Fruit fly (Drosophila melanogaster) Kc167 (cell line): Measurements from ENCODE around the gene mRRF1.

Experiments used
- Myc ChIP-seq: fragments of >200 bp; optimal IDR thresholded peaks from 2 replicates; lab custom pipeline; 2017; ENCODE audit warnings: missing external identifiers
- Sin3A ChIP-seq: fragments of >200 bp; optimal IDR thresholded peaks from 2 replicates; lab custom pipeline; 2018; ENCODE audit warnings: missing external identifiers
- h ChIP-seq: fragments of >200 bp; optimal IDR thresholded peaks from 3 replicates; lab custom pipeline; 2018; ENCODE audit warnings: missing external identifiers
- insv ChIP-seq: fragments of >200 bp; optimal IDR thresholded peaks from 3 replicates; lab custom pipeline; 2018; ENCODE audit warnings: missing external identifiers
- psq ChIP-seq: fragments of >200 bp; optimal IDR thresholded peaks from 2 replicates; lab custom pipeline; 2017; ENCODE audit warnings: missing external identifiers
- ttk ChIP-seq: sonication (Bioruptor generic); optimal IDR thresholded peaks from 2 replicates; lab custom pipeline; 2017; ENCODE audit warnings: missing external identifiers

The mRRF1 gene

dm6 chr3L:9356138-9356753 is 7.9 kb upstream of the mRRF1 start:
- TF ChIP-seq h (lab: Kevin White, UChicago) = no peak

dm6 chr3L:9357830-9358712 is 6.1 kb upstream of the mRRF1 start:
- TF ChIP-seq Myc (lab: Kevin White, UChicago) = no peak
- TF ChIP-seq ttk = no peak
- no peak for TF ChIP-seq h (lab: Kevin White, UChicago)
- no peak for TF ChIP-seq Sin3A (lab: Kevin White, UChicago)
- TF ChIP-seq insv (lab: Kevin White, UChicago) = no peak
- no peak for TF ChIP-seq psq (lab: Kevin White, UChicago)

- TF ChIP-seq ttk (no peak), Myc (lab: Kevin White, UChicago) (no peak), insv (lab: Kevin White, UChicago) (no peak), h (lab: Kevin White, UChicago) (no peak), psq (lab: Kevin White, UChicago) (no peak), Sin3A (lab: Kevin White, UChicago) (no peak)
Observed at dm6 chr3L:9358713-9359040, 5.5 kb upstream of the mRRF1 start, which contains the start of the genes UGP and Svip. Gene UGP, minus strand, starts transcription at chr3L:9358935. Gene Svip, plus strand, starts transcription at chr3L:9358999.

dm6 chr3L:9360217-9360692 is 3.9 kb upstream of the mRRF1 start, which contains the start of gene Pdxk:
Gene Pdxk, plus strand, starts transcription at chr3L:9360316.
- TF ChIP-seq ttk (no peak), Sin3A (lab: Kevin White, UChicago) (no peak), insv (lab: Kevin White, UChicago) (no peak), psq (lab: Kevin White, UChicago) (no peak), h (lab: Kevin White, UChicago) (no peak), Myc (lab: Kevin White, UChicago) (no peak)

- TF ChIP-seq ttk (no peak), Myc (lab: Kevin White, UChicago) (no peak), h (lab: Kevin White, UChicago) (no peak), psq (lab: Kevin White, UChicago) (no peak)
Observed at dm6 chr3L:9361894-9362293, 2.3 kb upstream of the mRRF1 start, which contains the start of gene CG34456. Gene CG34456, plus strand, starts transcription at chr3L:9362108.

- no peak for TF ChIP-seq Myc (lab: Kevin White, UChicago)
- TF ChIP-seq ttk = no peak
- no peak for TF ChIP-seq Sin3A (lab: Kevin White, UChicago)
- TF ChIP-seq h (lab: Kevin White, UChicago) = no peak
- peak; percentile 70 for TF ChIP-seq psq (lab: Kevin White, UChicago)
- TF ChIP-seq insv (lab: Kevin White, UChicago) = no peak
Observed at dm6 chr3L:9366850-9367430, 2.8 kb downstream of the mRRF1 start, which contains the start of the genes Klp67A and CG4452. Gene Klp67A, minus strand, starts transcription at chr3L:9367046. Gene CG4452, plus strand, starts transcription at chr3L:9367377.

dm6 chr3L:9367431-9367867 is 3.3 kb downstream of the mRRF1 start:
- TF ChIP-seq h (lab: Kevin White, UChicago) (no peak), insv (lab: Kevin White, UChicago) (no peak), Myc (lab: Kevin White, UChicago) (no peak), ttk (no peak), psq (lab: Kevin White, UChicago) (no peak), Sin3A (lab: Kevin White, UChicago) (no peak)

dm6 chr3L:9368665-9369064 is 4.5 kb downstream of the mRRF1 start:
- TF ChIP-seq Sin3A (lab: Kevin White, UChicago) (no peak), psq (lab: Kevin White, UChicago) (no peak), ttk (no peak), h (lab: Kevin White, UChicago) (no peak), Myc (lab: Kevin White, UChicago) (no peak), insv (lab: Kevin White, UChicago) (no peak)

dm6 chr3L:9370907-9371365 is 6.8 kb downstream of the mRRF1 start, which contains the start of gene Fdx1:
Gene Fdx1, minus strand, starts transcription at chr3L:9371238.
- TF ChIP-seq ttk (no peak), Sin3A (lab: Kevin White, UChicago) (no peak), h (lab: Kevin White, UChicago) (no peak), psq (lab: Kevin White, UChicago) (no peak), insv (lab: Kevin White, UChicago) (no peak), Myc (lab: Kevin White, UChicago) (no peak)

- no peak for TF ChIP-seq ttk
- TF ChIP-seq insv (lab: Kevin White, UChicago) = no peak
- TF ChIP-seq h (lab: Kevin White, UChicago) = no peak
- no peak for TF ChIP-seq Myc (lab: Kevin White, UChicago)
Observed at dm6 chr3L:9372278-9372975, 8.3 kb downstream of the mRRF1 start, which contains the start of the genes Hsp67Bc, CG4456 and Hsp22. Gene Hsp67Bc, minus strand, starts transcription at chr3L:9372497. Gene CG4456, plus strand, starts transcription at chr3L:9372722. Gene Hsp22, plus strand, starts transcription at chr3L:9372931.
